Worm (Caenorhabditis elegans): ENCODE measurements around the gene vit-1.

Gene vit-1

ce11 chrX:7724099-7724498 lies 3.6 kb upstream of the vit-1 start:
- TF ChIP-seq mab-9 (GFP tag; IDR thresholded peaks at IDR 0.05): no peak
- no peak for TF ChIP-seq lin-35 (GFP tag; optimal IDR thresholded peaks at IDR 0.05)
- TF ChIP-seq unc-130 (tag; optimal IDR thresholded peaks at IDR 0.05): no peak
- no peak for TF ChIP-seq hlh-4 (tag; optimal IDR thresholded peaks at IDR 0.05)
- no peak for TF ChIP-seq C04F5.9 (tag; optimal IDR thresholded peaks at IDR 0.05)
- no peak for TF ChIP-seq unc-62 (GFP tag; optimal IDR thresholded peaks at IDR 0.05)

ce11 chrX:7725615-7726014 lies 2.1 kb upstream of the vit-1 start, which contains the start of gene spp-14:
spp-14 (plus strand) TSS chrX:7725979.
- TF ChIP-seq tlp-1 (tag; optimal IDR thresholded peaks at IDR 0.05) (peak; percentile 63), snu-23 (GFP tag; optimal IDR thresholded peaks at IDR 0.05) (no peak), hlh-4 (tag; optimal IDR thresholded peaks at IDR 0.05) (no peak), pqm-1 (tag; optimal IDR thresholded peaks at IDR 0.05) (no peak), nhr-20 (tag; optimal IDR thresholded peaks at IDR 0.05) (peak; percentile 48), alr-1 (tag; optimal IDR thresholded peaks at IDR 0.05; ENCODE audit: borderline replicate concordance) (no peak), egl-27 (tag; optimal IDR thresholded peaks at IDR 0.05) (no peak), lin-35 (GFP tag; optimal IDR thresholded peaks at IDR 0.05) (peak in 1 of 2 experiments; percentile 41), nhr-19 (GFP tag; conservative IDR thresholded peaks at IDR 0.05) (peak; percentile 29), nhr-237 (tag; optimal IDR thresholded peaks at IDR 0.05) (no peak), nhr-71 (tag; optimal IDR thresholded peaks at IDR 0.05) (peak; percentile 49), hlh-17 (GFP tag; optimal IDR thresholded peaks at IDR 0.05; ENCODE audit: borderline replicate concordance) (no peak), nhr-47 (tag; optimal IDR thresholded peaks at IDR 0.05) (no peak), lir-3 (tag; optimal IDR thresholded peaks at IDR 0.05; ENCODE audit: poor library complexity) (peak; percentile 19), ceh-8 (GFP tag; optimal IDR thresholded peaks at IDR 0.05) (no peak), elt-2 (tag; optimal IDR thresholded peaks at IDR 0.05) (peak; percentile 99), snpc-4 (tag; optimal IDR thresholded peaks at IDR 0.05) (no peak), nhr-76 (tag; optimal IDR thresholded peaks at IDR 0.05) (no peak), ama-1 (optimal IDR thresholded peaks at IDR 0.05) (no peak), ceh-88 (GFP tag; IDR thresholded peaks at IDR 0.05) (no peak), grh-1 (GFP tag; IDR thresholded peaks at IDR 0.05) (no peak), nhr-90 (tag; optimal IDR thresholded peaks at IDR 0.05; ENCODE audit: poor library complexity) (peak; percentile 1), jun-1 (tag; optimal IDR thresholded peaks at IDR 0.05) (peak; percentile 30), lin-14 (GFP tag; optimal IDR thresholded peaks at IDR 0.05) (peak; percentile 22)

DNA sequence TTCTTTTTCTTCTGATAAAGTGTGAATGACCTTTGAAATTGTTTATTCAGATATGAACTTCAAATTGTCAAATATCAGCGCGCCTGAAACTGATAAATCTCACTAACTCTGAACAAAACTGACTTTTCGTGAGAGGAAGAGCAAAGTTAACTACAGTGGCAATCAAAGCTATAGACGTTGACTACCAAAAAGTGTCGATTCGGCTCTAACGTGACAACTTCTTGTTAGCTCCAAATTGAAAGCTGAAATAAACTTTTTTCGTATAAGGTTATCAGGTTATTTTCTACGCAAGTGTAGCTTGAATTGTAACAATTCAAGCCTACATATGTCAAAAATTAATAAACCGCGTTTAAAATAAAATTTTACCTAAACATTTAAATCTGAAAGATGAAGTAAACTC lies 1.3 kb upstream of the vit-1 start:
- no peak for TF ChIP-seq fkh-10 (GFP tag; optimal IDR thresholded peaks at IDR 0.05)
- TF ChIP-seq efl-1 (optimal IDR thresholded peaks at IDR 0.05): no peak
- TF ChIP-seq efl-1 (GFP tag; optimal IDR thresholded peaks at IDR 0.05 in 1 of 2): peak in 1 of 2 experiments; percentile 90
- no peak for TF ChIP-seq nhr-19 (GFP tag; conservative IDR thresholded peaks at IDR 0.05)
- TF ChIP-seq nhr-90 (tag; optimal IDR thresholded peaks at IDR 0.05; ENCODE audit: poor library complexity): peak; percentile 12

ce11 chrX:7733571-7733970 lies 5.9 kb downstream of the vit-1 start:
- no peak for TF ChIP-seq ets-5 (GFP tag; IDR thresholded peaks at IDR 0.05)
- TF ChIP-seq pax-3 (tag; optimal IDR thresholded peaks at IDR 0.05): no peak
- no peak for TF ChIP-seq nhr-84 (tag; optimal IDR thresholded peaks at IDR 0.05)
- TF ChIP-seq zag-1 (tag; optimal IDR thresholded peaks at IDR 0.05): no peak
- no peak for TF ChIP-seq blmp-1 (tag; optimal IDR thresholded peaks at IDR 0.05)
- TF ChIP-seq nhr-47 (tag; optimal IDR thresholded peaks at IDR 0.05): no peak
- TF ChIP-seq nhr-28 (tag; optimal IDR thresholded peaks at IDR 0.05): no peak
- TF ChIP-seq egl-13 (tag; optimal IDR thresholded peaks at IDR 0.05): no peak
- no peak for TF ChIP-seq unc-30 (tag; optimal IDR thresholded peaks at IDR 0.05)
- TF ChIP-seq unc-98 (GFP tag; IDR thresholded peaks at IDR 0.05): no peak
- no peak for TF ChIP-seq nhr-20 (tag; optimal IDR thresholded peaks at IDR 0.05)
- TF ChIP-seq lin-14 (GFP tag; optimal IDR thresholded peaks at IDR 0.05): no peak
- TF ChIP-seq unc-86 (tag; optimal IDR thresholded peaks at IDR 0.05): no peak
- no peak for TF ChIP-seq ceh-88 (GFP tag; IDR thresholded peaks at IDR 0.05)
- TF ChIP-seq ama-1 (optimal IDR thresholded peaks at IDR 0.05): no peak
- no peak for TF ChIP-seq sptf-1 (tag; optimal IDR thresholded peaks at IDR 0.05)
